Worm (Caenorhabditis elegans): Measurements from ENCODE around the gene cogc-4.

ce11 chrII:1436715-1437114, 33.5 kb downstream of the cogc-4 start:
- TF ChIP-seq pqm-1 (tag; optimal IDR thresholded peaks at IDR 0.05): no peak
- no peak for TF ChIP-seq skn-1 (tag; optimal IDR thresholded peaks at IDR 0.05)
- TF ChIP-seq nhr-77 (tag; optimal IDR thresholded peaks at IDR 0.05): no peak
- no peak for TF ChIP-seq lin-13 (GFP tag; optimal IDR thresholded peaks at IDR 0.05)
- no peak for TF ChIP-seq spr-1 (tag; optimal IDR thresholded peaks at IDR 0.05)
- TF ChIP-seq nhr-237 (tag; optimal IDR thresholded peaks at IDR 0.05): no peak
- TF ChIP-seq nhr-28 (tag; optimal IDR thresholded peaks at IDR 0.05): no peak
- TF ChIP-seq dve-1 (tag; optimal IDR thresholded peaks at IDR 0.05; ENCODE audit: insufficient read depth): no peak
- no peak for TF ChIP-seq ZK546.5 (tag; optimal IDR thresholded peaks at IDR 0.05)
- TF ChIP-seq dpl-1 (GFP tag; optimal IDR thresholded peaks at IDR 0.05): no peak
- TF ChIP-seq zip-2 (tag; optimal IDR thresholded peaks at IDR 0.05): no peak
- no peak for TF ChIP-seq ces-1 (GFP tag; optimal IDR thresholded peaks at IDR 0.05)

All from whole organism, L4 larva.